Worm (Caenorhabditis elegans) whole organism, L4 larva: ENCODE results near the gene ddx-17.

ENCODE experiments used
- D1046.2 ChIP-seq: fragments of 200-800 bp; sonication (Bioruptor generic); IDR thresholded peaks from 2 replicates; pipeline ENCODE4 v1.3.6; 2022; ENCODE audit warnings: missing genetic modification characterization, missing compliant biosample characterization
- F10B5.3 ChIP-seq: sonication (generic microtip); optimal IDR thresholded peaks from 2 replicates; lab custom pipeline; 2016; ENCODE audit warnings: mild to moderate bottlenecking, missing genetic modification characterization, missing compliant biosample characterization
- F26F4.8 ChIP-seq: fragments of 200-800 bp; sonication (Bioruptor generic); conservative IDR thresholded peaks from 2 replicates; pipeline ENCODE4 v1.3.6; 2022; ENCODE audit warnings: missing genetic modification characterization, missing compliant biosample characterization
- F49E8.2 ChIP-seq: sonication (generic microtip); optimal IDR thresholded peaks from 2 replicates; lab custom pipeline; 2016; ENCODE audit warnings: missing compliant biosample characterization, mild to moderate bottlenecking, missing genetic modification characterization, borderline replicate concordance
- R02D3.7 ChIP-seq: fragments of 150-350 bp; sonication (generic microtip); optimal IDR thresholded peaks from 3 replicates; lab custom pipeline; 2014; ENCODE audit warnings: missing biosample characterization, missing genetic modification characterization
- T20F7.1 ChIP-seq: fragments of 200-800 bp; sonication (Bioruptor generic); optimal IDR thresholded peaks from 2 replicates; lab custom pipeline; 2018; ENCODE audit warnings: mild to moderate bottlenecking, missing genetic modification characterization, missing compliant biosample characterization
- Y48G9A.11 ChIP-seq: fragments of 200-800 bp; sonication (Bioruptor generic); IDR thresholded peaks from 2 replicates; pipeline ENCODE4 v1.3.6; 2022; ENCODE audit warnings: missing genetic modification reagents, missing genetic modification characterization, missing compliant biosample characterization
- aha-1 ChIP-seq: fragments of 150-350 bp; peaks from one replicate; lab custom pipeline; 2014; ENCODE audit warnings: missing biosample characterization, missing genetic modification characterization
- aly-2 ChIP-seq: sonication (generic microtip); optimal IDR thresholded peaks from 2 replicates; lab custom pipeline; 2018; ENCODE audit warnings: missing biosample characterization, missing genetic modification characterization
- arid-1 ChIP-seq: fragments of 200-800 bp; sonication (Bioruptor generic); conservative IDR thresholded peaks from 2 replicates; pipeline ENCODE4 v1.3.6; 2022; ENCODE audit warnings: missing genetic modification reagents, missing genetic modification characterization, missing compliant biosample characterization
- ceh-20 ChIP-seq: fragments of 200-800 bp; sonication (Bioruptor generic); IDR thresholded peaks from 2 replicates; pipeline ENCODE4 v1.3.6; 2022; ENCODE audit warnings: missing genetic modification reagents, missing genetic modification characterization, missing compliant biosample characterization
- ceh-32 ChIP-seq: sonication (generic microtip); optimal IDR thresholded peaks from 2 replicates; lab custom pipeline; 2016; ENCODE audit warnings: mild to moderate bottlenecking, missing genetic modification characterization, missing compliant biosample characterization; ENCODE audit not compliant: poor library complexity
- ceh-82 ChIP-seq: sonication (generic microtip); optimal IDR thresholded peaks from 2 replicates; lab custom pipeline; 2017; ENCODE audit warnings: missing biosample characterization, missing genetic modification characterization
- cey-2 ChIP-seq: sonication (generic microtip); optimal IDR thresholded peaks from 3 replicates; lab custom pipeline; 2017; ENCODE audit warnings: missing genetic modification characterization, mild to moderate bottlenecking, missing compliant biosample characterization, antibody characterized with exemption, borderline replicate concordance; ENCODE audit not compliant: insufficient read depth
- ctbp-1 ChIP-seq: fragments of 200-800 bp; sonication (Bioruptor generic); IDR thresholded peaks from 2 replicates; pipeline ENCODE4 v1.3.6; 2022; ENCODE audit warnings: missing genetic modification reagents, missing genetic modification characterization, missing compliant biosample characterization
- daf-12 ChIP-seq: fragments of 150-350 bp; optimal IDR thresholded peaks from 2 replicates; lab custom pipeline; 2014; ENCODE audit warnings: missing biosample characterization, missing genetic modification reagents, missing genetic modification characterization
- daf-16 ChIP-seq, 3 experiments: sonication (generic microtip); optimal IDR thresholded peaks; 2 replicates each; lab custom pipeline; 2016 to 2017; ENCODE audit warnings: missing genetic modification characterization in 3 of 3, missing genetic modification reagents in 3 of 3, mild to moderate bottlenecking in 2 of 3, missing compliant biosample characterization in 2 of 3, missing biosample characterization in 1 of 3, moderate library complexity in 1 of 3
- daf-19 ChIP-seq: fragments of 200-800 bp; sonication (Bioruptor generic); conservative IDR thresholded peaks from 2 replicates; pipeline ENCODE4 v1.3.6; 2022; ENCODE audit warnings: missing genetic modification characterization, missing compliant biosample characterization
- dmd-9 ChIP-seq: fragments of 200-800 bp; sonication (Bioruptor generic); IDR thresholded peaks from 2 replicates; pipeline ENCODE4 v1.3.6; 2022; ENCODE audit warnings: missing genetic modification reagents, missing genetic modification characterization, missing compliant biosample characterization
- egl-43 ChIP-seq: fragments of 200-800 bp; sonication (Bioruptor generic); IDR thresholded peaks from 2 replicates; pipeline ENCODE4 v1.3.6; 2022; ENCODE audit warnings: missing genetic modification reagents, missing genetic modification characterization, missing compliant biosample characterization
- hif-1 ChIP-seq, 2 experiments: sonication (generic microtip); optimal IDR thresholded peaks; 2 replicates each; lab custom pipeline; 2016 to 2017; ENCODE audit warnings: missing compliant biosample characterization in 2 of 2, missing genetic modification characterization in 2 of 2, missing genetic modification reagents in 2 of 2, missing genotype in 2 of 2, mild to moderate bottlenecking in 1 of 2
- hlh-11 ChIP-seq: fragments of 200-800 bp; sonication (Bioruptor generic); optimal IDR thresholded peaks from 2 replicates; lab custom pipeline; 2018; ENCODE audit warnings: mild to moderate bottlenecking, missing genetic modification characterization, missing compliant biosample characterization
- hmg-1.1 ChIP-seq: fragments of 200-800 bp; sonication (Bioruptor generic); IDR thresholded peaks from 2 replicates; pipeline ENCODE4 v1.3.6; 2022; ENCODE audit warnings: missing genetic modification reagents, missing genetic modification characterization, missing compliant biosample characterization
- lim-7 ChIP-seq: fragments of 200-800 bp; sonication (Bioruptor generic); IDR thresholded peaks from 2 replicates; pipeline ENCODE4 v1.3.6; 2022; ENCODE audit warnings: missing genetic modification characterization, missing compliant biosample characterization
- lin-1 ChIP-seq: fragments of 200-800 bp; sonication (Bioruptor generic); IDR thresholded peaks from 2 replicates; pipeline ENCODE4 v1.3.6; 2022; ENCODE audit warnings: missing genetic modification reagents, missing genetic modification characterization, missing compliant biosample characterization
- lin-15B ChIP-seq: fragments of 150-350 bp; sonication (generic microtip); optimal IDR thresholded peaks from 3 replicates; lab custom pipeline; 2014; ENCODE audit warnings: missing biosample characterization, missing genetic modification characterization
- lin-29 ChIP-seq: fragments of 200-800 bp; sonication (Bioruptor generic); IDR thresholded peaks from 2 replicates; pipeline ENCODE4 v1.3.6; 2022; ENCODE audit warnings: missing genetic modification reagents, missing genetic modification characterization, missing compliant biosample characterization
- lin-38 ChIP-seq: fragments of 200-800 bp; sonication (Bioruptor generic); IDR thresholded peaks from 2 replicates; pipeline ENCODE4 v1.3.6; 2022; ENCODE audit warnings: missing genetic modification reagents, missing genetic modification characterization, missing compliant biosample characterization
- lir-3 ChIP-seq: sonication (generic microtip); optimal IDR thresholded peaks from 2 replicates; lab custom pipeline; 2016; ENCODE audit warnings: mild to moderate bottlenecking, missing genetic modification characterization, missing compliant biosample characterization
- madf-5 ChIP-seq, 2 experiments: fragments of 200-800 bp; sonication (Bioruptor generic); IDR thresholded peaks; 2 replicates each; pipeline ENCODE4 v1.3.6; 2022; ENCODE audit warnings: missing compliant biosample characterization in 2 of 2, missing genetic modification characterization in 2 of 2
- mdt-29 ChIP-seq: fragments of 200-800 bp; sonication (Bioruptor generic); IDR thresholded peaks from 2 replicates; pipeline ENCODE4 v1.3.6; 2022; ENCODE audit warnings: missing genetic modification reagents, missing genetic modification characterization, missing compliant biosample characterization
- mep-1 ChIP-seq: fragments of 150-350 bp; sonication (generic microtip); optimal IDR thresholded peaks from 3 replicates; lab custom pipeline; 2014; ENCODE audit warnings: missing biosample characterization, missing genetic modification characterization
- mes-2 ChIP-seq: sonication (generic microtip); optimal IDR thresholded peaks from 2 replicates; lab custom pipeline; 2016; ENCODE audit warnings: missing genotype, mild to moderate bottlenecking, missing genetic modification characterization, missing compliant biosample characterization; ENCODE audit not compliant: poor library complexity, severe bottlenecking
- mxl-2 ChIP-seq: fragments of 200-800 bp; sonication (Bioruptor generic); conservative IDR thresholded peaks from 2 replicates; pipeline ENCODE4 v1.3.6; 2022; ENCODE audit warnings: missing genetic modification reagents, missing genetic modification characterization, missing compliant biosample characterization
- nhr-102 ChIP-seq: sonication (generic microtip); optimal IDR thresholded peaks from 2 replicates; lab custom pipeline; 2016; ENCODE audit warnings: mild to moderate bottlenecking, missing genetic modification characterization, moderate library complexity, missing compliant biosample characterization
- nhr-111 ChIP-seq: fragments of 200-800 bp; sonication (Bioruptor generic); optimal IDR thresholded peaks from 2 replicates; lab custom pipeline; 2018; ENCODE audit warnings: mild to moderate bottlenecking, missing genetic modification characterization, missing compliant biosample characterization
- nhr-237 ChIP-seq: sonication (generic microtip); optimal IDR thresholded peaks from 2 replicates; lab custom pipeline; 2017; ENCODE audit warnings: missing biosample characterization, missing genetic modification characterization
- nhr-48 ChIP-seq: sonication (generic microtip); optimal IDR thresholded peaks from 2 replicates; lab custom pipeline; 2016; ENCODE audit warnings: mild to moderate bottlenecking, missing genetic modification characterization, missing compliant biosample characterization
- nhr-77 ChIP-seq: fragments of 150-350 bp; optimal IDR thresholded peaks from 2 replicates; lab custom pipeline; 2014; ENCODE audit warnings: missing biosample characterization, missing genetic modification characterization
- pha-4 ChIP-seq, 2 experiments: fragments of 150-350 bp in 1 of 2; fragments of 200-800 bp in 1 of 2; sonication (Bioruptor generic) in 1 of 2; IDR thresholded peaks in 1 of 2; optimal IDR thresholded peaks in 1 of 2; 2 replicates each; pipeline versions ENCODE4 v1.3.6 to Lab custom; 2014 to 2022; ENCODE audit warnings: missing genetic modification characterization in 2 of 2, missing genetic modification reagents in 2 of 2, missing biosample characterization in 1 of 2, missing compliant biosample characterization in 1 of 2
- saeg-2 ChIP-seq: fragments of 200-800 bp; sonication (Bioruptor generic); IDR thresholded peaks from 2 replicates; pipeline ENCODE4 v1.3.6; 2022; ENCODE audit warnings: missing genetic modification reagents, missing genetic modification characterization, missing compliant biosample characterization
- sdz-12 ChIP-seq: fragments of 200-800 bp; sonication (Bioruptor generic); optimal IDR thresholded peaks from 2 replicates; lab custom pipeline; 2018; ENCODE audit warnings: mild to moderate bottlenecking, missing genetic modification characterization, missing compliant biosample characterization
- skn-1 ChIP-seq: fragments of 150-350 bp; optimal IDR thresholded peaks from 2 replicates; lab custom pipeline; 2014; ENCODE audit warnings: missing biosample characterization, missing genetic modification characterization
- spr-1 ChIP-seq: sonication (generic microtip); optimal IDR thresholded peaks from 2 replicates; lab custom pipeline; 2016; ENCODE audit warnings: mild to moderate bottlenecking, missing genetic modification characterization, missing compliant biosample characterization
- spr-3 ChIP-seq: fragments of 200-800 bp; sonication (Bioruptor generic); optimal IDR thresholded peaks from 2 replicates; lab custom pipeline; 2018; ENCODE audit warnings: mild to moderate bottlenecking, missing genetic modification characterization, missing compliant biosample characterization
- zag-1 ChIP-seq: fragments of 150-350 bp; optimal IDR thresholded peaks from 2 replicates; lab custom pipeline; 2014; ENCODE audit warnings: missing biosample characterization, missing genetic modification characterization
- zfp-3 ChIP-seq: fragments of 200-800 bp; sonication (Bioruptor generic); conservative IDR thresholded peaks from 2 replicates; pipeline ENCODE4 v1.3.6; 2022; ENCODE audit warnings: missing genetic modification reagents, missing genetic modification characterization, missing compliant biosample characterization
- zip-11 ChIP-seq: fragments of 200-800 bp; sonication (Bioruptor generic); IDR thresholded peaks from 2 replicates; pipeline ENCODE4 v1.3.6; 2022; ENCODE audit warnings: missing genetic modification characterization, missing compliant biosample characterization
- zip-2 ChIP-seq: fragments of 150-350 bp; optimal IDR thresholded peaks from 2 replicates; lab custom pipeline; 2014; ENCODE audit warnings: missing biosample characterization, missing genetic modification characterization
- ztf-11 ChIP-seq: fragments of 150-350 bp; optimal IDR thresholded peaks from 2 replicates; lab custom pipeline; 2014; ENCODE audit warnings: missing biosample characterization, missing genetic modification characterization

Gene ddx-17

ce11 chrV:14012002-14012554, at the start of gene ddx-17, which contains the start of gene aip-1 (continued):
- TF ChIP-seq lir-3 (tag; lab: Kevin White, UChicago) (no peak), T20F7.1 (peak; percentile 72), hlh-11 (peak; percentile 98), nhr-102 (tag; lab: Kevin White, UChicago) (peak; percentile 44), F10B5.3 (no peak), sdz-12 (GFP tag; lab: Kevin White, UChicago) (no peak), cey-2 (no peak), zag-1 (no peak), F49E8.2 (tag; lab: Kevin White, UChicago) (no peak), nhr-48 (peak; percentile 30), daf-19 (GFP tag; lab: Robert Waterston, UW) (no peak), zip-11 (GFP tag; lab: Robert Waterston, UW) (no peak), R02D3.7 (tag; lab: Kevin White, UChicago) (no peak), pha-4 (GFP tag; IDR thresholded peaks at IDR 0.05; lab: Robert Waterston, UW) (no peak), pha-4 (tag; optimal IDR thresholded peaks at IDR 0.05; lab: Kevin White, UChicago) (peak; percentile 71), aly-2 (tag; lab: Kevin White, UChicago) (no peak), mdt-29 (GFP tag; lab: Robert Waterston, UW) (no peak), nhr-111 (no peak), ceh-32 (no peak), ztf-11 (tag; lab: Kevin White, UChicago) (no peak), lin-1 (GFP tag; lab: Robert Waterston, UW) (no peak), ceh-20 (GFP tag; lab: Robert Waterston, UW) (peak; percentile 46; the same call in 1 of the 2 replicates), mes-2 (tag; lab: Kevin White, UChicago) (peak; percentile 72), zip-2 (tag; lab: Kevin White, UChicago) (peak; percentile 21), F26F4.8 (GFP tag; lab: Robert Waterston, UW) (no peak), hmg-1.1 (peak; percentile 58), ceh-82 (no peak), lin-15B (no peak), saeg-2 (GFP tag; lab: Robert Waterston, UW) (no peak), zfp-3 (GFP tag; lab: Robert Waterston, UW) (no peak), arid-1 (no peak), ctbp-1 (GFP tag; lab: Robert Waterston, UW) (no peak), lim-7 (GFP tag; lab: Robert Waterston, UW) (no peak), skn-1 (tag; lab: Kevin White, UChicago) (no peak), aha-1 (tag; lab: Kevin White, UChicago) (peak; percentile 94), Y48G9A.11 (GFP tag; lab: Robert Waterston, UW) (no peak), lin-38 (GFP tag; lab: Robert Waterston, UW) (peak; percentile 73), spr-1 (tag; lab: Kevin White, UChicago) (no peak), dmd-9 (GFP tag; lab: Robert Waterston, UW) (no peak), egl-43 (GFP tag; lab: Robert Waterston, UW) (no peak), daf-12 (no peak), D1046.2 (GFP tag; lab: Robert Waterston, UW) (no peak), spr-3 (no peak), nhr-237 (tag; lab: Kevin White, UChicago) (no peak), mxl-2 (GFP tag; lab: Robert Waterston, UW) (no peak), daf-16 (GFP tag; optimal IDR thresholded peaks at IDR 0.05; lab: Kevin White, UChicago) (no peak), daf-16 (tag; optimal IDR thresholded peaks at IDR 0.05; lab: Kevin White, UChicago) (peak; percentile 4), nhr-77 (tag; lab: Kevin White, UChicago) (peak; percentile 48), madf-5 (GFP tag; IDR thresholded peaks at IDR 0.05; lab: Robert Waterston, UW) (no peak), mep-1 (tag; lab: Kevin White, UChicago) (peak; percentile 82), lin-29 (GFP tag; lab: Robert Waterston, UW) (no peak), hif-1 (tag; optimal IDR thresholded peaks at IDR 0.05; lab: Kevin White, UChicago) (peak in 1 of 2 experiments; percentile 84)
